Worm (Caenorhabditis elegans): ENCODE measurements around the gene srw-17.

DNA sequence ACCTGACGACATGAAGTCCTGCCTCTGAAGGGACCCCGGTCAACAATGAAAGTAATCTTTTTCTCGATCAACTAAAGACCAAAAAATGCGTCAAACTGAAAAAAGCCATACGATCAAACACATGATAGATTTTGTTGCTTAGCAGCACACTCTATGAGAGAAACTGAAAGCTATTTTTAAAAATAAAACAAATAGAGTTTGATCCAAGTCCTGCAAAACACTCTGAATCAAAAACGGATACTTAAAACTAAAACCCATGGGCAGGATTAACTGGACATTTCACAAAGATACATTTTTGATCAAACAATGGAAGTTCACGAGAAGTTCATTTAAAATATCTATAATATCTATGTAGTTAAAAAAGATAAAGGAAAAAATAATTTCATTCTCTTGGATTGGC lies 9.4 kb downstream of the srw-17 start, which contains the start of gene T10H4.13:
- TF ChIP-seq lin-15B (tag; optimal IDR thresholded peaks at IDR 0.05) (no peak), egl-27 (tag; optimal IDR thresholded peaks at IDR 0.05) (no peak), aly-2 (tag; optimal IDR thresholded peaks at IDR 0.05) (no peak)
